Worm (Caenorhabditis elegans) whole organism, L3 larva: ENCODE data around the gene twk-17.

Source experiments
- R02D3.7 ChIP-seq: fragments of 150-350 bp; optimal IDR thresholded peaks from 2 replicates; lab custom pipeline; 2014; ENCODE audit warnings: missing biosample characterization, missing genetic modification characterization
- elt-2 ChIP-seq: sonication (generic microtip); optimal IDR thresholded peaks from 2 replicates; lab custom pipeline; 2016; ENCODE audit warnings: missing genetic modification reagents, mild to moderate bottlenecking, missing genetic modification characterization, missing compliant biosample characterization
- eor-1 ChIP-seq, 2 experiments: fragments of 150-350 bp; optimal IDR thresholded peaks; 2 replicates each; lab custom pipeline; 2014 to 2018; ENCODE audit warnings: missing biosample characterization in 2 of 2, missing genetic modification characterization in 2 of 2
- fkh-10 ChIP-seq: sonication (generic microtip); optimal IDR thresholded peaks from 2 replicates; lab custom pipeline; 2017; ENCODE audit warnings: missing biosample characterization, missing genetic modification reagents, missing genetic modification characterization
- fos-1 ChIP-seq: fragments of 150-350 bp; optimal IDR thresholded peaks from 2 replicates; lab custom pipeline; 2014; ENCODE audit warnings: missing biosample characterization, missing genetic modification characterization
- mml-1 ChIP-seq: fragments of 150-350 bp; sonication (generic microtip); optimal IDR thresholded peaks from 3 replicates; lab custom pipeline; 2014; ENCODE audit warnings: missing biosample characterization, missing genetic modification characterization
- nhr-12 ChIP-seq: fragments of 150-350 bp; optimal IDR thresholded peaks from 2 replicates; lab custom pipeline; 2014; ENCODE audit warnings: missing biosample characterization, missing genetic modification characterization
- nhr-25 ChIP-seq: sonication (generic microtip); optimal IDR thresholded peaks from 2 replicates; lab custom pipeline; 2017; ENCODE audit warnings: missing biosample characterization, missing genetic modification characterization
- nhr-28 ChIP-seq: fragments of 150-350 bp; optimal IDR thresholded peaks from 2 replicates; lab custom pipeline; 2014; ENCODE audit warnings: missing biosample characterization, missing genetic modification characterization
- sea-2 ChIP-seq: fragments of 150-350 bp; sonication (generic microtip); optimal IDR thresholded peaks from 4 replicates; lab custom pipeline; 2014; ENCODE audit warnings: missing biosample characterization, missing genetic modification reagents, missing genetic modification characterization
- snpc-4 ChIP-seq: fragments of 150-350 bp; optimal IDR thresholded peaks from 2 replicates; lab custom pipeline; 2014; ENCODE audit warnings: missing biosample characterization, missing genetic modification characterization
- tbx-2 ChIP-seq: sonication (generic microtip); optimal IDR thresholded peaks from 2 replicates; lab custom pipeline; 2016; ENCODE audit warnings: mild to moderate bottlenecking, missing genetic modification characterization, missing compliant biosample characterization
- zag-1 ChIP-seq: fragments of 150-350 bp; optimal IDR thresholded peaks from 2 replicates; lab custom pipeline; 2014; ENCODE audit warnings: missing biosample characterization, missing genetic modification characterization

DNA sequence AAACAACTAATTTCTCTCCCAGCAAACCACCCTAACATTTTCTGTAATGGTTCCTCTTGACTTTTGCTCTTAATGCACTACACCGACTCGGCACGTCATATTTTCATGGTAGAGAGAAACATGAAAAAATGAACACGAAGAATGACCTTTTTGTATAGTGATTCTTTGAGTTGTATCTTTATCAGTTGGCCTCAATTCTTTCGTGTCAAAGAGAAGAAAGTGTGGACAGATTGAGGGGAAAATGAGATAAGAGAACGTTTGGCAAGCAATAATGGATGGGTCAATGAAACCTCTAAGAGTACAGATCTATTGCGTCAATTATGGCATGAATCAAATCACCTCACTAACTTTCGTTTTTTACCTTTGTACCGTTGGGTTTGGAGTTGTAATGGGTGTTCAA, 31.9 kb downstream of the twk-17 start:
- TF ChIP-seq nhr-28 = no peak
- no peak for TF ChIP-seq mml-1 (tag; lab: Kevin White, UChicago)
- TF ChIP-seq R02D3.7 (tag; lab: Kevin White, UChicago) = no peak
- no peak for TF ChIP-seq tbx-2
- peak; percentile 91 for TF ChIP-seq elt-2 (tag; lab: Kevin White, UChicago)
- no peak for TF ChIP-seq snpc-4 (tag; lab: Kevin White, UChicago)
- TF ChIP-seq zag-1 (tag; lab: Kevin White, UChicago) = no peak
- TF ChIP-seq fkh-10 (GFP tag; lab: Kevin White, UChicago) = no peak
- no peak for TF ChIP-seq fos-1 (tag; lab: Kevin White, UChicago)
- no peak for TF ChIP-seq sea-2 (GFP tag; lab: Kevin White, UChicago)
- TF ChIP-seq eor-1 (tag; optimal IDR thresholded peaks at IDR 0.05; lab: Kevin White, UChicago) = no peak
- TF ChIP-seq nhr-25 (tag; lab: Kevin White, UChicago) = peak; percentile 39
- TF ChIP-seq nhr-12 (tag; lab: Kevin White, UChicago) = no peak
